Fruit fly (Drosophila melanogaster): ENCODE measurements around the gene tHMG2.

Gene tHMG2

DNA sequence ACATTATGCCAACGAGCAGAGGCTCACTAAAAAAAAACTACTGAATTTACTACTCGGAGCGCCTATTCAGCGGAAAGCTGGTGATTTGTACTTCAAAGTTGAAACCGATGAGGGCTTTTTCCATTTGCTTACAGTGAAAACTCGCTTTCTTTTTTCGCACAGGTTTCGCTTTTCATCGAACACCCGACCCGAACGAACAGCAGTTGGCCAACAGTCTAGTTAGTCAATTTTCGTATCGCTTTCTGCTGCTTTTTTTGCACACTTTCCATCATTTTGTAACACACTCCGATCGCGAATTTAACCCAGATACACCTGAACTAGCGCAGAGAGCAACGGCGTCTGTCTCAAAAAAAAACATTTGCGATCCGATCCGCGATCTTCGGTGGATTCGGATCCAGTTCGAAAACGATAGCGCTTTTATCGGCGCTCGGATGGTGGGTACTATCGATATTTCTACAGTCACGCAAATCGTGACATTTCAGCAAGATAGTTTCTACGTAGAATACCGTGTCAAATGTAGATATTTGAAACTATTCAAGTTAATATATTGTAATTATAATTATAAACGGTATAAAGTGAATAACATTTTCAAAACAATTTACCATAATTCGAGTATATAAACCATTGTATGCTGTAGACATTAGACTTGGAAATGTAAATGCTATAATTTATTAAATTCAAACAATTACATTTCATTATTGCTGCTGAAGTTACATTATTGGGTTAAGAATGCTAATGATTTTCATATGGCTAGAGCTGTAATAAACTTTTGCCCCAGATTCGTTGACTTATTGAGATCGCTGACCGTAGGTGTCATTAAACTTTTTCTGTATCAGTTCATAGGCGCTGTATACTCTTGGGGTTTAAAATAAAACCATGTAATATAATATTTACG is 35.8 kb downstream of the tHMG2 start, which contains the start of gene CG5346 (continued):
- TF ChIP-seq CG11696 (GFP tag; IDR thresholded peaks at IDR 0.05) (no peak), Hr39 (optimal IDR thresholded peaks at IDR 0.05) (no peak), CG17829 (tag; optimal IDR thresholded peaks at IDR 0.05) (no peak), scrt (GFP tag; optimal IDR thresholded peaks at IDR 0.05) (no peak), luna (GFP tag; optimal IDR thresholded peaks at IDR 0.05) (no peak), mirr (GFP tag; optimal IDR thresholded peaks at IDR 0.05) (no peak), wek (GFP tag; optimal IDR thresholded peaks at IDR 0.05) (no peak), mld (GFP tag; IDR thresholded peaks at IDR 0.05; ENCODE audit: partially characterized antibody) (peak; percentile 78), trem (tag; optimal IDR thresholded peaks at IDR 0.05) (no peak), sob (GFP tag; IDR thresholded peaks at IDR 0.05) (no peak), Drgx (GFP tag; IDR thresholded peaks at IDR 0.05) (no peak; the same call in 1 of the 2 replicates), crc (GFP tag; optimal IDR thresholded peaks at IDR 0.05) (no peak), HLHmδ (GFP tag; optimal IDR thresholded peaks at IDR 0.05) (no peak), CG6689 (GFP tag; IDR thresholded peaks at IDR 0.05) (no peak), CG8478 (optimal IDR thresholded peaks at IDR 0.05) (no peak), disco-r (GFP tag; optimal IDR thresholded peaks at IDR 0.05) (no peak), ham (GFP tag; IDR thresholded peaks at IDR 0.05) (no peak), row (GFP tag; IDR thresholded peaks at IDR 0.05) (peak; percentile 34; the same call in 2 of the 3 replicates), CG6654 (GFP tag; optimal IDR thresholded peaks at IDR 0.05) (no peak), sqz (GFP tag; optimal IDR thresholded peaks at IDR 0.05) (peak; percentile 60), Myb (GFP tag; optimal IDR thresholded peaks at IDR 0.05) (no peak), CG6791 (GFP tag; IDR thresholded peaks at IDR 0.05; ENCODE audit: partially characterized antibody) (peak; percentile 83), insv (GFP tag; optimal IDR thresholded peaks at IDR 0.05) (no peak), CG12769 (tag; optimal IDR thresholded peaks at IDR 0.05) (no peak), seq (GFP tag; IDR thresholded peaks at IDR 0.05) (no peak), yki (optimal IDR thresholded peaks at IDR 0.05) (no peak), Sry-δ (GFP tag; optimal IDR thresholded peaks at IDR 0.05) (peak; percentile 60), Jarid2 (GFP tag; optimal IDR thresholded peaks at IDR 0.05) (peak; percentile 33), ATbp (GFP tag; optimal IDR thresholded peaks at IDR 0.05) (no peak), CG4360 (GFP tag; IDR thresholded peaks at IDR 0.05) (no peak), CG10959 (GFP tag; IDR thresholded peaks at IDR 0.05) (no peak), D19B (GFP tag; optimal IDR thresholded peaks at IDR 0.05) (no peak), CG1529 (GFP tag; optimal IDR thresholded peaks at IDR 0.05) (no peak), unc-4 (GFP tag; IDR thresholded peaks at IDR 0.05; ENCODE audit: partially characterized antibody) (peak; percentile 73), CG2129 (GFP tag; IDR thresholded peaks at IDR 0.05; ENCODE audit: partially characterized antibody) (peak; percentile 54), eyg (GFP tag; optimal IDR thresholded peaks at IDR 0.05) (no peak), CG4707 (GFP tag; optimal IDR thresholded peaks at IDR 0.05) (no peak), CG10267 (tag; optimal IDR thresholded peaks at IDR 0.05) (no peak), Sox100B (GFP tag; optimal IDR thresholded peaks at IDR 0.05) (no peak), slou (GFP tag; optimal IDR thresholded peaks at IDR 0.05) (no peak), gce (GFP tag; IDR thresholded peaks at IDR 0.05) (no peak), HmgD (GFP tag; optimal IDR thresholded peaks at IDR 0.05) (no peak), Elba2 (GFP tag; optimal IDR thresholded peaks at IDR 0.05) (no peak), E2f1 (GFP tag; IDR thresholded peaks at IDR 0.05) (no peak), CG12236 (GFP tag; optimal IDR thresholded peaks at IDR 0.05) (no peak), Gsc (GFP tag; IDR thresholded peaks at IDR 0.05) (no peak), Blimp-1 (GFP tag; optimal IDR thresholded peaks at IDR 0.05) (peak; percentile 33), NC2α (GFP tag; optimal IDR thresholded peaks at IDR 0.05) (no peak), ken (GFP tag; IDR thresholded peaks at IDR 0.05) (no peak), cad (GFP tag; optimal IDR thresholded peaks at IDR 0.05) (no peak), psq (GFP tag; optimal IDR thresholded peaks at IDR 0.05) (no peak)
